Fruit fly (Drosophila melanogaster): ENCODE results near the gene RhoGAP68F.

The RhoGAP68F gene

DNA sequence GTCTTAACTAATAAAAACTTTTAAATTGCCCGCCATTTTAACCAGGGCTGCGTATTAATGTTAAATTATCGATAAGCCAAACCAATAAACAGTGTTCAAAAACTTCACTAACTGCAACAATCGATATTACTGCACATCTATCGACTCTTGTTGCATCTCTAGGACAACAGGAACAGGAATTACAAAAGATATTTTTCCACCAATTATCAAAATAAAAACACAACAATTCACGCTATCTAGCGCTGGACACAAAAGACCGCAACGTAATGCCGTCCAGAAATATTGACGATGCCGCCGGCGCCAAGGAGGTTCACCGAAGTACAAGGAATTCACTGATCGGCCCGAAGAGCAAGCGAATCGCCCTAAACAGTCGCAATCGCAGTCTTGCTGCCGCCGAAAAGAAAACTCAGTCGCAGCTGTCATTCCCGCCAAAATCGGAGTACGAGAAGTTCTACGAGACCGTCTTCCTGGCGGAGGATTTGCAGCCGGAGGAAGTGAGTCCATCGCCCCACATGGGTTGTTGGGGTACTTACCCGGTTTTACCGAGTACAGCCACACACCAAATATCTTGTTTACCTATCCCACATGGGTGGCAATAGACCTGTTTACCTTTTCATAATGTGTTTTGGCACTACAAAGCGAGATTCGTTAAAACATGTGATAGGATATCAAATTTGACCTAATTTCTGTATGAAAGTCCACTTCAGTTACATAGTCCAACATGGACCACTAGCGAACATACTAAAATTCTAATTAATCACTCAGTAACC is 22.5 kb upstream of the RhoGAP68F start, which contains the start of gene vers (continued):
- peak; percentile 28 for TF ChIP-seq CG12391 (tag; optimal IDR thresholded peaks at IDR 0.05)
- TF ChIP-seq CG2875 (GFP tag; optimal IDR thresholded peaks at IDR 0.05), result no peak
- peak; percentile 58 for TF ChIP-seq Ets97D (GFP tag; optimal IDR thresholded peaks at IDR 0.05)
- TF ChIP-seq CG9437 (GFP tag; optimal IDR thresholded peaks at IDR 0.05), result no peak
- no peak for TF ChIP-seq CG11696 (GFP tag; IDR thresholded peaks at IDR 0.05)
- TF ChIP-seq Xbp1 (GFP tag; optimal IDR thresholded peaks at IDR 0.05), result peak; percentile 4
- TF ChIP-seq CG7987 (GFP tag; optimal IDR thresholded peaks at IDR 0.05), result no peak
- TF ChIP-seq CG11398 (GFP tag; optimal IDR thresholded peaks at IDR 0.05), result no peak
- no peak for TF ChIP-seq rib (GFP tag; IDR thresholded peaks at IDR 0.05)
- peak; percentile 32 for TF ChIP-seq Fer1 (GFP tag; optimal IDR thresholded peaks at IDR 0.05)
- TF ChIP-seq CG2678 (tag; optimal IDR thresholded peaks at IDR 0.05), result no peak
- TF ChIP-seq CG10321 (GFP tag; IDR thresholded peaks at IDR 0.05), result no peak
- TF ChIP-seq CG1647 (GFP tag; optimal IDR thresholded peaks at IDR 0.05), result no peak
- no peak for TF ChIP-seq Oli (tag; optimal IDR thresholded peaks at IDR 0.05)
- TF ChIP-seq CG30403 (GFP tag; optimal IDR thresholded peaks at IDR 0.05), result peak; percentile 19
- TF ChIP-seq eyg (GFP tag; optimal IDR thresholded peaks at IDR 0.05), result no peak
- no peak for TF ChIP-seq CG8944 (GFP tag; optimal IDR thresholded peaks at IDR 0.05)
- TF ChIP-seq CG2116 (GFP tag; optimal IDR thresholded peaks at IDR 0.05), result peak; percentile 79
- peak; percentile 19 for TF ChIP-seq gsb-n (tag; optimal IDR thresholded peaks at IDR 0.05)
- peak; percentile 7 for TF ChIP-seq Abd-B (GFP tag; optimal IDR thresholded peaks at IDR 0.05)
- peak; percentile 50 for TF ChIP-seq CG12659 (GFP tag; optimal IDR thresholded peaks at IDR 0.05)
- TF ChIP-seq insv (GFP tag; optimal IDR thresholded peaks at IDR 0.05), result no peak
- TF ChIP-seq CG3847 (GFP tag; IDR thresholded peaks at IDR 0.05), result peak; percentile 50
- TF ChIP-seq CG16863 (GFP tag; optimal IDR thresholded peaks at IDR 0.05), result no peak
- TF ChIP-seq CG8478 (optimal IDR thresholded peaks at IDR 0.05), result no peak
- no peak for TF ChIP-seq CG6683 (GFP tag; optimal IDR thresholded peaks at IDR 0.05)
- TF ChIP-seq CG15514 (GFP tag; optimal IDR thresholded peaks at IDR 0.05), result peak; percentile 56
- TF ChIP-seq Ets65A (GFP tag), result peak; percentile 4
- TF ChIP-seq CG9932 (GFP tag; IDR thresholded peaks at IDR 0.05), result peak; percentile 74
- peak in 1 of 2 experiments; percentile 30 for TF ChIP-seq dpn (GFP tag; optimal IDR thresholded peaks at IDR 0.05)
- TF ChIP-seq Med (GFP tag), result peak; percentile 88
- no peak for TF ChIP-seq Tbp (GFP tag; optimal IDR thresholded peaks at IDR 0.05)
- no peak for TF ChIP-seq da (GFP tag; optimal IDR thresholded peaks at IDR 0.05)
- peak; percentile 84 for TF ChIP-seq hb (GFP tag; IDR thresholded peaks at IDR 0.05; ENCODE audit: partially characterized antibody)
- no peak for TF ChIP-seq Antp (GFP tag; optimal IDR thresholded peaks at IDR 0.05)
- TF ChIP-seq Sry-β (GFP tag; optimal IDR thresholded peaks at IDR 0.05), result no peak
- TF ChIP-seq CG4328 (GFP tag; optimal IDR thresholded peaks at IDR 0.05), result no peak
- no peak for TF ChIP-seq CG2889 (GFP tag; IDR thresholded peaks at IDR 0.05)
- TF ChIP-seq Ssrp (tag; optimal IDR thresholded peaks at IDR 0.05), result no peak
- TF ChIP-seq Lim3 (GFP tag; IDR thresholded peaks at IDR 0.05), result no peak
- peak; percentile 3 for TF ChIP-seq sug (tag; optimal IDR thresholded peaks at IDR 0.05)
- peak; percentile 58 for TF ChIP-seq slbo (GFP tag; IDR thresholded peaks at IDR 0.05)
- no peak for TF ChIP-seq salm (tag; optimal IDR thresholded peaks at IDR 0.05)
- no peak for TF ChIP-seq Drgx (GFP tag; IDR thresholded peaks at IDR 0.05)
- TF ChIP-seq en (GFP tag; optimal IDR thresholded peaks at IDR 0.05), result no peak
- no peak for TF ChIP-seq CG4707 (GFP tag; optimal IDR thresholded peaks at IDR 0.05)
- no peak for TF ChIP-seq kni (GFP tag; optimal IDR thresholded peaks at IDR 0.05)
- TF ChIP-seq B-H2 (GFP tag; optimal IDR thresholded peaks at IDR 0.05), result peak; percentile 43
- TF ChIP-seq Vsx1 (GFP tag; optimal IDR thresholded peaks at IDR 0.05), result no peak
- TF ChIP-seq stc (GFP tag; IDR thresholded peaks at IDR 0.05), result peak; percentile 11; the same call in 1 of the 2 replicates

Data from whole organism, embryonic.